Fruit fly (Drosophila melanogaster) S2 (cell line): ENCODE data around the gene Act87E.

Experiments
- CG8478 ChIP-seq: fragments of >200 bp; optimal IDR thresholded peaks from 2 replicates; lab custom pipeline; 2018
- CTCF ChIP-seq, 2 experiments: fragments of >200 bp; optimal IDR thresholded peaks; 2 replicates each; lab custom pipeline; 2018

dm6 chr3R:13469246-13469645, 43.5 kb downstream of the Act87E start:
- TF ChIP-seq CTCF (optimal IDR thresholded peaks at IDR 0.05; lab: Kevin White, UChicago), result no peak
- no peak for TF ChIP-seq CG8478 (lab: Kevin White, UChicago)
